Worm (Caenorhabditis elegans) whole organism, L4/young adult: ENCODE measurements around the gene nep-13.
"Not testable (repeated sequence)": the region's sequence is repeated elsewhere in the genome, so short reads cannot be mapped to it uniquely, and the experiment has no call there.

Source experiments
- W03F9.2 ChIP-seq: fragments of 150-350 bp; optimal IDR thresholded peaks from 2 replicates; lab custom pipeline; 2014; ENCODE audit warnings: missing biosample characterization, missing genetic modification characterization
- dao-5 ChIP-seq: sonication (generic microtip); optimal IDR thresholded peaks from 2 replicates; lab custom pipeline; 2016; ENCODE audit warnings: missing genotype, missing genetic modification characterization, moderate library complexity, missing compliant biosample characterization
- him-1 ChIP-seq: sonication (generic microtip); optimal IDR thresholded peaks from 2 replicates; lab custom pipeline; 2016; ENCODE audit warnings: missing genotype, missing genetic modification reagents, missing genetic modification characterization, missing compliant biosample characterization

nep-13 gene

DNA sequence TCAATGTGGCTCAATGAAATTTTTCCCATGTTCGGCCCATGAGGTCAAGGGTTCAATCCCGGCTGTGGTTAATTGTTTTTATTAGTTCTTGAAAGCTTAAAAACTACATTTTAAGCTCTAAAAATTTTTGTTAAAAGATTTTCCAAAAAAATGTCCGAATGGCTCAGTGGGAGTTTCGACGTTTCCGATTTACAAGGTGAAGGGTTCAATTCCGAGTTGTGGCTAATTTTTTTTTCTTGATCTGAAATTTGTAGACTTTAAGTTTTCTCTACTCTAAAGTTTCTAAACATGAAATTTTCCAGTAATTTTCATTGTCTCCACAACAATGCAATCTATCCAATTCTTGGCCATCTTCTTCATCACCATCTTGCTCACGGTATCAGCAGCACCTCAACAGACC, 19.9 kb upstream of the nep-13 start, which contains the start of gene F02E11.2:
Gene F02E11.2, plus strand, starts transcription at position 301 of the 400 bp plus-strand sequence.
- TF ChIP-seq W03F9.2 (tag; lab: Kevin White, UChicago) (no peak), dao-5 (tag; lab: Kevin White, UChicago) (no peak), him-1 (tag; lab: Kevin White, UChicago) (no peak)

DNA sequence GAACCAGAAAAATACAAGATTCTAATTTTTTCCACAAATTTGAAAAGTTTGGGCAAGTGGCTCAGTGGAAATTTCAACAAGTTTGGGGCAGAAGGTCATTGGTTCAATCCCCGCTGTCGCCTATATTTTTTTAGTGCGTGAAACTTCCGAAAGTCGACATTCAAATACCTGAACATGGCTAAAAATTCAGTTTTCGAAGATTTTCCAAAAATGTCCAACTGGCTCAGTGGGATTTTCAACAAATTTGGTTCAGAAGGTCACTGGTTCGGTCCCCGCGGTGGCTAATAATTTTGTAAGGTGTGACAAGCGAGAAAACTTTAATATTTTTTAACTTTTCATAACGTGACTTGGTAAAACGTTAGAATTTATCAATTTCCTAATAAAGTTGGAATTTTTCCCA, 17.7 kb upstream of the nep-13 start:
- no peak for TF ChIP-seq dao-5 (tag; lab: Kevin White, UChicago)
- no peak for TF ChIP-seq him-1 (tag; lab: Kevin White, UChicago)
- no peak for TF ChIP-seq W03F9.2 (tag; lab: Kevin White, UChicago)

- TF ChIP-seq dao-5 (tag; lab: Kevin White, UChicago) = no peak
- TF ChIP-seq W03F9.2 (tag; lab: Kevin White, UChicago) = no peak
- no peak for TF ChIP-seq him-1 (tag; lab: Kevin White, UChicago)
Measured at ce11 chrII:3267365-3267764, 15.1 kb upstream of the nep-13 start, which contains the start of gene F02E11.7. F02E11.7 (plus strand) TSS chrII:3267665.

- TF ChIP-seq W03F9.2 (tag; lab: Kevin White, UChicago) = no peak
- no peak for TF ChIP-seq him-1 (tag; lab: Kevin White, UChicago)
- TF ChIP-seq dao-5 (tag; lab: Kevin White, UChicago) = no peak
Measured at ce11 chrII:3267815-3268214, 14.6 kb upstream of the nep-13 start.

DNA sequence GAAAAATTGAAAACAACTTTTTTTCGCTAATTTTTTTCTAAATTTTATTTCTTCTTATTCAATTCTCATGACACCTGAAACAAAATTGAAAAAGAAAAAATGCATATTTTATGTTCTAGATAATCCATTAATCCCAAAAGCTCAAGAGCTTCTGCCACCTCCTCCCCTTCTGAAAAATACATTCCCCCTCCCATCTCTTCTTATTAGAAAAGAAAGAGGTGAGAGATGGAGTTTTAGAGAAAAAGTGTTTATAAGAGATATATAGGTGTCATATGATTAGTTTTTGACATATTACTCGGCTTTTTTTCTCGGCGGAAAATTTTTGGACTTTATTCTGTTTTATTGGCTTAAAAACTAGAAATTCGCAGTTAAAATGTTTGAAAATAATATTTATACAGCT, 11.9 kb upstream of the nep-13 start:
- no peak for TF ChIP-seq him-1 (tag; lab: Kevin White, UChicago)
- TF ChIP-seq dao-5 (tag; lab: Kevin White, UChicago) = no peak
- TF ChIP-seq W03F9.2 (tag; lab: Kevin White, UChicago) = no peak

- TF ChIP-seq W03F9.2 (tag; lab: Kevin White, UChicago) = no peak
- no peak for TF ChIP-seq him-1 (tag; lab: Kevin White, UChicago)
- no peak for TF ChIP-seq dao-5 (tag; lab: Kevin White, UChicago)
Measured at ce11 chrII:3274923-3275322, 7.5 kb upstream of the nep-13 start, which contains the start of gene F02E11.3. F02E11.3 (minus strand) TSS chrII:3275023.

ce11 chrII:3277686-3278085, 4.8 kb upstream of the nep-13 start, which contains the start of gene F02E11.4:
F02E11.4 (minus strand) TSS chrII:3277786.
- no peak for TF ChIP-seq dao-5 (tag; lab: Kevin White, UChicago)

DNA sequence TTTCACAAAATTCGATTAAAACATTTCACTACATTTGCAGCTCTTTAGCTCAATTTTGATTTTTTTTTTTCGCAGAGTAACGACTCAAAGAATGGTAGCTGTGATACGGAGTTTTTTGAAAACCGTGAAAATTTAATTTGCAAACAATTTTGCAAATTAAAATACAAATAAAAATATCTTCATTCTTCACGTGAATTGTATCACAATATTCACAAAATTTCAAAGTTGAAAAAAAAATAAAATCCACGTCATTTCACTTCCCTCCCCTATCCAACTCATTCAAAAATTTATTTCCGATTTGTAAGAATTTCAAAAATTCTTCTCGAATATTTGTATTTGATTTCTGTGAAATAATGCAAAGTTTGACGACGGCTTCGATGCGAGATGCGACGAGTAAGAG, 3.8 kb upstream of the nep-13 start, which contains the start of gene wht-4:
Gene wht-4, plus strand, starts transcription at position 301 of the 400 bp plus-strand sequence.
- TF ChIP-seq W03F9.2 (tag; lab: Kevin White, UChicago) = no peak
- TF ChIP-seq dao-5 (tag; lab: Kevin White, UChicago) = no peak
- TF ChIP-seq him-1 (tag; lab: Kevin White, UChicago) = no peak

- no peak for TF ChIP-seq W03F9.2 (tag; lab: Kevin White, UChicago)
- no peak for TF ChIP-seq him-1 (tag; lab: Kevin White, UChicago)
Measured at ce11 chrII:3284558-3284957, 2.1 kb downstream of the nep-13 start, which contains the start of gene scl-15. scl-15 (minus strand) TSS chrII:3284658.

DNA sequence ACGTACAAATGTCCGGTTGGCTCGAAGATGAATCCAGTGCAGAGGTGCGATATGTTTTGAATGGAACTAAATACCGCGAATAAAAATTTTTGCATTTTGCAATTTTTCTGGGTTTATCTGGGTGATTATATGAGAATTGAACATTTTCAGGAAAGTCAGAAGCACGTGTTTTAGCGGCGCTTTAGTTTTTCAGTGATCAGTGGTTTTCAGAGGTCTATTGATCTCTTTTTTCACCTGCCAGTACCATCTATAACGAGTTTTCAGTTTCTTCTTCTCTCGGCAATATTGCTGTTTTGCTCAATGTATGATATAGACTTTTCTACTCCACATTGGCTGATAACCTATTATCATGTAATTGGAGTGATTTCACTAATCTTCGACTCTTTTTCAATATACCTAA, 4.6 kb downstream of the nep-13 start, which contains the start of gene sri-63:
Gene sri-63, plus strand, starts transcription at position 301 of the 400 bp plus-strand sequence.
- TF ChIP-seq dao-5 (tag; lab: Kevin White, UChicago) (no peak), him-1 (tag; lab: Kevin White, UChicago) (no peak), W03F9.2 (tag; lab: Kevin White, UChicago) (no peak)

- not testable (repeated sequence) for TF ChIP-seq W03F9.2, him-1, dao-5 (tag; lab: Kevin White, UChicago)
Measured at ce11 chrII:3290544-3290943, 8.1 kb downstream of the nep-13 start, which contains the start of gene F39E9.14. F39E9.14 (minus strand) TSS chrII:3290644.

ce11 chrII:3295193-3295592, 12.7 kb downstream of the nep-13 start, which contains the start of gene btb-17:
btb-17 (plus strand) TSS chrII:3295405.
- TF ChIP-seq W03F9.2 (tag; lab: Kevin White, UChicago) (no peak), dao-5 (tag; lab: Kevin White, UChicago) (no peak), him-1 (tag; lab: Kevin White, UChicago) (no peak)

ce11 chrII:3296644-3297043, 14.2 kb downstream of the nep-13 start, which contains the start of gene btb-16:
btb-16 (plus strand) TSS chrII:3296883.
- TF ChIP-seq dao-5 (tag; lab: Kevin White, UChicago) (no peak), W03F9.2 (tag; lab: Kevin White, UChicago) (no peak), him-1 (tag; lab: Kevin White, UChicago) (no peak)

DNA sequence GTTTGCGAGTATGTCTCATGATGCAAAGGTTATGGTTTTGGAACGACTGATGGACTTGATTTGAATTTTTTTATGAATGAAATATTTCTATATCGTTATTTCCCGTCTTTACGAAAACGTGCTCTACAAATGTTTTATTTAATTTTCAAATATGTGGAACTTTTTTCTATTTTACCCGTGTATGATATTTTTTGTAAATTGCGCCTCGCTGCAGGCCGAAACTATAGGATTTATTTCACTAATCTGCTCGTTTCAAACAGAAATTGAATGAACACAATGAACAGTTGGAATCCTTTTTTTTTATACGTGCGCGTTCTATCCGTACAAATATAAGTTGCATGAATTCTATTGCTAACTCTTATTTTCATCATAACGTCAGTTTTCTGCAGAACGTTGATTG, 15.5 kb downstream of the nep-13 start, which contains the start of gene btb-18:
Gene btb-18, plus strand, starts transcription at position 301 of the 400 bp plus-strand sequence.
- TF ChIP-seq dao-5 (tag; lab: Kevin White, UChicago) = no peak
- no peak for TF ChIP-seq W03F9.2 (tag; lab: Kevin White, UChicago)
- TF ChIP-seq him-1 (tag; lab: Kevin White, UChicago) = no peak
